Worm (Caenorhabditis elegans): ENCODE measurements around the gene srh-279.
A peak's percentile ranks its signal among the peaks of the same experiment; 100 is the strongest.

srh-279 gene

ce11 chrV:16232180-16232579 is 40.0 kb downstream of the srh-279 start, which contains the start of gene gst-22:
gst-22 (minus strand) TSS chrV:16232282.
- TF ChIP-seq somi-1 (GFP tag; optimal IDR thresholded peaks at IDR 0.05) (no peak), hmg-1.2 (GFP tag; IDR thresholded peaks at IDR 0.05) (no peak), nhr-80 (tag; optimal IDR thresholded peaks at IDR 0.05) (peak; percentile 51), rec-8 (tag; optimal IDR thresholded peaks at IDR 0.05) (no peak), cebp-1 (GFP tag; IDR thresholded peaks at IDR 0.05) (no peak), cebp-1 (tag; optimal IDR thresholded peaks at IDR 0.05) (no peak), B0336.3 (GFP tag; IDR thresholded peaks at IDR 0.05) (no peak)

ce11 chrV:16233624-16234023 is 41.4 kb downstream of the srh-279 start, which contains the start of gene clec-233:
clec-233 (plus strand) TSS chrV:16233924.
- TF ChIP-seq F23B12.7 (tag; optimal IDR thresholded peaks at IDR 0.05; ENCODE audit: insufficient read depth) (no peak), ztf-28 (GFP tag; IDR thresholded peaks at IDR 0.05) (no peak), madf-10 (tag; optimal IDR thresholded peaks at IDR 0.05) (no peak), F39B2.1 (GFP tag; IDR thresholded peaks at IDR 0.05) (no peak), egl-44 (GFP tag; IDR thresholded peaks at IDR 0.05) (no peak), let-526 (GFP tag; IDR thresholded peaks at IDR 0.05) (no peak)

- TF ChIP-seq hsf-1 (GFP tag; IDR thresholded peaks at IDR 0.05) (no peak), sea-2 (GFP tag; IDR thresholded peaks at IDR 0.05) (no peak), chd-7 (tag; optimal IDR thresholded peaks at IDR 0.05) (no peak), snpc-3.4 (tag; optimal IDR thresholded peaks at IDR 0.05) (no peak), bed-2 (GFP tag; IDR thresholded peaks at IDR 0.05) (no peak), ztf-28 (GFP tag; IDR thresholded peaks at IDR 0.05) (no peak), madf-8 (GFP tag; conservative IDR thresholded peaks at IDR 0.05) (no peak), hlh-26 (GFP tag; conservative IDR thresholded peaks at IDR 0.05) (no peak), attf-5 (GFP tag; optimal IDR thresholded peaks at IDR 0.05) (no peak), Y95B8A.8 (GFP tag; IDR thresholded peaks at IDR 0.05) (no peak), D2030.7 (GFP tag; IDR thresholded peaks at IDR 0.05) (no peak), tbp1 (GFP tag; optimal IDR thresholded peaks at IDR 0.05) (no peak), dpl-1 (GFP tag; optimal IDR thresholded peaks at IDR 0.05) (no peak), T07F8.4 (tag; optimal IDR thresholded peaks at IDR 0.05) (no peak), F37B4.10 (GFP tag; IDR thresholded peaks at IDR 0.05) (no peak), K11D2.4 (GFP tag; IDR thresholded peaks at IDR 0.05) (no peak)
Observed at ce11 chrV:16235135-16235534, 42.9 kb downstream of the srh-279 start, which contains the start of gene F21H7.3. F21H7.3 (minus strand) TSS chrV:16235235.

ce11 chrV:16235647-16236046 is 43.4 kb downstream of the srh-279 start, which contains the start of gene srh-98:
srh-98 (minus strand) TSS chrV:16235747.
- TF ChIP-seq nfya-2 (GFP tag; IDR thresholded peaks at IDR 0.05) (no peak), lir-1 (GFP tag; conservative IDR thresholded peaks at IDR 0.05) (no peak), let-526 (GFP tag; IDR thresholded peaks at IDR 0.05) (no peak), xnd-1 (tag; optimal IDR thresholded peaks at IDR 0.05) (no peak), Y53F4B.3 (GFP tag; IDR thresholded peaks at IDR 0.05) (no peak), ZK185.1 (tag; optimal IDR thresholded peaks at IDR 0.05; ENCODE audit: poor library complexity, severe bottlenecking) (no peak), F57A8.1 (GFP tag; optimal IDR thresholded peaks at IDR 0.05) (no peak), hmg-20 (GFP tag; IDR thresholded peaks at IDR 0.05) (no peak), zim-3 (tag; optimal IDR thresholded peaks at IDR 0.05) (no peak), ztf-6 (GFP tag; IDR thresholded peaks at IDR 0.05) (no peak), ceh-100 (GFP tag; IDR thresholded peaks at IDR 0.05) (no peak), Y56A3A.18 (GFP tag; IDR thresholded peaks at IDR 0.05) (no peak)
